Worm (Caenorhabditis elegans) whole organism, L2 larva: ENCODE measurements around the gene oac-50.

Experiments
- F13H6.1 ChIP-seq: sonication (generic microtip); optimal IDR thresholded peaks from 2 replicates; lab custom pipeline; 2016; ENCODE audit warnings: missing genetic modification characterization, missing compliant biosample characterization
- R02D3.7 ChIP-seq: fragments of 150-350 bp; optimal IDR thresholded peaks from 2 replicates; lab custom pipeline; 2014; ENCODE audit warnings: missing biosample characterization, missing genetic modification characterization
- Y55F3AM.14 ChIP-seq: fragments of 200-800 bp; sonication (Bioruptor generic); optimal IDR thresholded peaks from 2 replicates; lab custom pipeline; 2018; ENCODE audit warnings: mild to moderate bottlenecking, missing genetic modification characterization, missing compliant biosample characterization
- alr-1 ChIP-seq: fragments of 150-350 bp; optimal IDR thresholded peaks from 2 replicates; lab custom pipeline; 2014; ENCODE audit warnings: missing biosample characterization, missing genetic modification characterization
- blmp-1 ChIP-seq: sonication (generic microtip); optimal IDR thresholded peaks from 2 replicates; lab custom pipeline; 2017; ENCODE audit warnings: missing genetic modification characterization, mild to moderate bottlenecking, missing compliant biosample characterization, antibody characterized with exemption, moderate library complexity; ENCODE audit not compliant: insufficient read depth
- ceh-16 ChIP-seq: fragments of 150-350 bp; optimal IDR thresholded peaks from 2 replicates; lab custom pipeline; 2014; ENCODE audit warnings: missing biosample characterization, missing genetic modification characterization
- ceh-82 ChIP-seq: fragments of 150-350 bp; optimal IDR thresholded peaks from 2 replicates; lab custom pipeline; 2014; ENCODE audit warnings: missing biosample characterization, missing genetic modification characterization
- crh-2 ChIP-seq: sonication (generic microtip); optimal IDR thresholded peaks from 2 replicates; lab custom pipeline; 2017; ENCODE audit warnings: missing biosample characterization, missing genetic modification characterization
- egl-27 ChIP-seq: sonication (generic microtip); optimal IDR thresholded peaks from 3 replicates; lab custom pipeline; 2017; ENCODE audit warnings: missing biosample characterization, missing genetic modification reagents, missing genetic modification characterization
- lin-13 ChIP-seq: fragments of 150-350 bp; optimal IDR thresholded peaks from 2 replicates; lab custom pipeline; 2014; ENCODE audit warnings: missing biosample characterization, missing genetic modification reagents, missing genetic modification characterization
- lin-39 ChIP-seq: fragments of 150-350 bp; optimal IDR thresholded peaks from 2 replicates; lab custom pipeline; 2014; ENCODE audit warnings: missing biosample characterization, missing genetic modification reagents, missing genetic modification characterization
- lsy-2 ChIP-seq, 2 experiments: fragments of 150-350 bp in 1 of 2; sonication (generic microtip) in 1 of 2; optimal IDR thresholded peaks; 2 replicates each; lab custom pipeline; 2014 to 2017; ENCODE audit warnings: missing biosample characterization in 2 of 2, missing genetic modification characterization in 2 of 2
- mab-5 ChIP-seq: fragments of 150-350 bp; optimal IDR thresholded peaks from 2 replicates; lab custom pipeline; 2014; ENCODE audit warnings: missing biosample characterization, missing genetic modification characterization
- mdl-1 ChIP-seq, 2 experiments: fragments of 150-350 bp in 1 of 2; sonication (generic microtip) in 1 of 2; optimal IDR thresholded peaks; 2 replicates each; lab custom pipeline; 2017; ENCODE audit warnings: missing biosample characterization in 2 of 2, missing genetic modification characterization in 2 of 2
- nhr-11 ChIP-seq: fragments of 150-350 bp; optimal IDR thresholded peaks from 2 replicates; lab custom pipeline; 2014; ENCODE audit warnings: missing biosample characterization, missing genetic modification characterization
- nhr-12 ChIP-seq: fragments of 150-350 bp; optimal IDR thresholded peaks from 2 replicates; lab custom pipeline; 2014; ENCODE audit warnings: missing biosample characterization, missing genetic modification characterization
- nhr-129 ChIP-seq: fragments of 150-350 bp; optimal IDR thresholded peaks from 2 replicates; lab custom pipeline; 2014; ENCODE audit warnings: missing biosample characterization, missing genetic modification characterization
- nhr-21 ChIP-seq: fragments of 150-350 bp; optimal IDR thresholded peaks from 2 replicates; lab custom pipeline; 2014; ENCODE audit warnings: missing biosample characterization, missing genetic modification characterization
- nhr-23 ChIP-seq: fragments of 150-350 bp; optimal IDR thresholded peaks from 2 replicates; lab custom pipeline; 2014; ENCODE audit warnings: missing biosample characterization, missing genetic modification reagents, missing genetic modification characterization
- nhr-237 ChIP-seq: fragments of 150-350 bp; optimal IDR thresholded peaks from 2 replicates; lab custom pipeline; 2014; ENCODE audit warnings: missing biosample characterization, missing genetic modification characterization
- nhr-25 ChIP-seq: fragments of 150-350 bp; sonication (generic microtip); optimal IDR thresholded peaks from 3 replicates; lab custom pipeline; 2014; ENCODE audit warnings: missing biosample characterization, missing genetic modification characterization
- nhr-6 ChIP-seq: fragments of 150-350 bp; optimal IDR thresholded peaks from 2 replicates; lab custom pipeline; 2014; ENCODE audit warnings: missing biosample characterization, missing genetic modification characterization
- nhr-77 ChIP-seq: fragments of 150-350 bp; optimal IDR thresholded peaks from 2 replicates; lab custom pipeline; 2014; ENCODE audit warnings: missing biosample characterization, missing genetic modification characterization
- sem-4 ChIP-seq: fragments of 150-350 bp; optimal IDR thresholded peaks from 2 replicates; lab custom pipeline; 2014; ENCODE audit warnings: missing biosample characterization, missing genetic modification reagents, missing genetic modification characterization
- skn-1 ChIP-seq: sonication (generic microtip); optimal IDR thresholded peaks from 2 replicates; lab custom pipeline; 2017; ENCODE audit warnings: missing biosample characterization, missing genetic modification characterization
- sma-9 ChIP-seq, 2 experiments: fragments of 150-350 bp in 1 of 2; sonication (generic microtip) in 1 of 2; optimal IDR thresholded peaks; 2 replicates each; lab custom pipeline; 2014 to 2016; ENCODE audit warnings: missing genetic modification characterization in 2 of 2, mild to moderate bottlenecking in 1 of 2, missing biosample characterization in 1 of 2, missing compliant biosample characterization in 1 of 2, missing genetic modification reagents in 1 of 2, moderate library complexity in 1 of 2
- snpc-4 ChIP-seq: fragments of 150-350 bp; optimal IDR thresholded peaks from 2 replicates; lab custom pipeline; 2014; ENCODE audit warnings: missing biosample characterization, missing genetic modification characterization
- unc-39 ChIP-seq: fragments of 150-350 bp; optimal IDR thresholded peaks from 2 replicates; lab custom pipeline; 2014; ENCODE audit warnings: missing biosample characterization, missing genetic modification characterization
- unc-55 ChIP-seq: fragments of 150-350 bp; sonication (generic microtip); optimal IDR thresholded peaks from 3 replicates; lab custom pipeline; 2014; ENCODE audit warnings: missing biosample characterization, missing genetic modification reagents, missing genetic modification characterization
- unc-62 ChIP-seq: fragments of 150-350 bp; optimal IDR thresholded peaks from 2 replicates; lab custom pipeline; 2014; ENCODE audit warnings: missing biosample characterization, missing genetic modification reagents, missing genetic modification characterization
- zag-1 ChIP-seq: fragments of 150-350 bp; optimal IDR thresholded peaks from 2 replicates; lab custom pipeline; 2014; ENCODE audit warnings: missing biosample characterization, missing genetic modification characterization
- ztf-1 ChIP-seq: fragments of 200-800 bp; sonication (Bioruptor generic); conservative IDR thresholded peaks from 2 replicates; pipeline ENCODE4 v1.3.6; 2022; ENCODE audit warnings: missing genetic modification characterization, missing compliant biosample characterization
- ztf-11 ChIP-seq: sonication (generic microtip); optimal IDR thresholded peaks from 2 replicates; lab custom pipeline; 2017; ENCODE audit warnings: missing biosample characterization, missing genetic modification characterization
- ztf-4 ChIP-seq: fragments of 150-350 bp; optimal IDR thresholded peaks from 2 replicates; lab custom pipeline; 2014; ENCODE audit warnings: missing biosample characterization, missing genetic modification characterization

oac-50 gene

DNA sequence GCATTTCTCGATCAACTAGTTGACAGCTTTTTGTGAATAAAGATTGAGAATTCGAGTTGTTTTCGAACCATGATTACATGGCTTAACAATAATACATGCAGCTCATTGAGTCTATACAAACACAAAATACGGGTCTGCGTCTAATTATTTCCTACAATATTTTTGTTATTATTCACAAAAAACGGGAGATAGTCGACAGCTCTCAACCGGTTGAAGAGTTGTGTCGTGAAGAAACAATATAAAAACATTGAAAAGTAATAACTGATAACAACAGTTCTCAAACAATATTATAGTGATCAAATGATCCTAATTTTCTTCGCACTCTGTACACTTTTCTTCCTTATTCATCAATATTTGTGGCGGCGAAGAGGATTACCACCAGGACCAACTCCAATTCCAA, 32.3 kb downstream of the oac-50 start, which contains the start of gene cyp-33B1:
TSS of gene cyp-33B1 (plus strand) at position 301 of the 400 bp plus-strand sequence.
- TF ChIP-seq lin-13 (GFP tag; lab: Kevin White, UChicago) (no peak), nhr-6 (tag; lab: Kevin White, UChicago) (no peak), nhr-12 (tag; lab: Kevin White, UChicago) (no peak), ceh-82 (tag; lab: Kevin White, UChicago) (no peak), nhr-23 (tag; lab: Kevin White, UChicago) (no peak), ceh-16 (tag; lab: Kevin White, UChicago) (no peak), egl-27 (tag; lab: Kevin White, UChicago) (no peak), alr-1 (tag; lab: Kevin White, UChicago) (no peak), snpc-4 (no peak), ztf-1 (GFP tag; lab: Robert Waterston, UW) (no peak), nhr-25 (tag; lab: Kevin White, UChicago) (no peak), unc-39 (tag; lab: Kevin White, UChicago) (no peak)

DNA sequence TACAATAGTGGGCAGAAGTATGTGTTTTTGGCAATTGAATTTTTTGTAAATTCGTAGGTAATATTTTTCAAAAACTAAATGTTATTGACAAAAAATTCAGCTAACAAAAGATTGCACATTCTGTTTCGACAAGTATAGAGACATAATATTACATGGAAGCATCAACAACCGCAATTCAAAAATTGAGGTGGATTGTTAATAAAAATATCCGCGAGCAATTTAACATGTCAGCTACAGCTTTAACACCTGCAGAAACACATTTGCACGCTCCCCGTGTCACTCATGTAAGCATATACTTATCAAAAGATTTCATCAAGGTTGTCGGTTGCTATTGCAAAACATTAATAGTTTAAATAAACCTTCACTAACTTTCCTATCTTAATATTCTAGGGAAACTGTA, 37.7 kb downstream of the oac-50 start, which contains the start of gene srsx-34:
TSS of gene srsx-34 (plus strand) at position 301 of the 400 bp plus-strand sequence.
- TF ChIP-seq lin-39 (tag; lab: Kevin White, UChicago) = no peak
- no peak for TF ChIP-seq nhr-11 (tag; lab: Kevin White, UChicago)
- TF ChIP-seq mab-5 (tag; lab: Kevin White, UChicago) = no peak
- TF ChIP-seq ztf-1 (GFP tag; lab: Robert Waterston, UW) = no peak
- no peak for TF ChIP-seq nhr-237 (tag; lab: Kevin White, UChicago)
- TF ChIP-seq unc-55 (GFP tag; lab: Kevin White, UChicago) = no peak
- TF ChIP-seq, all 48 proteins: peak for 0

DNA sequence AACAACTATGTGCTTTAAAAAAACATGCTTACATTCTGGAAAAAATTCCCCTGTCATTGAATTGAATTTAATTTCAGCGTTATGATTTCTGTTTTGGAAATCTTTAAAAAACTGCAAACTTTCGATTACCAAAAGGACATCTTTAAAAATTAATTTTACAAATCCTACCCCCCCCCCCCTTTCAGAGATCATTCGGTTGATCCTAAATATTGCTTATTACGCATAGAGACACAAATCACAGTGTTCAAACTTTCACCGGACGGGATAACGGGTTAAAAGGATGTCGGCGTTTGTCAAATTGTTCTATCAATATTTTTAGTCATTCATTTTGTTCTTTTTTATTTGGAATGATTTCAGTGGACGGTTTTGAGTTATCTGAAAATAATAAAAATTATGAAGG, 40.1 kb downstream of the oac-50 start, which contains the start of gene C25E10.4:
TSS of gene C25E10.4 (plus strand) at position 301 of the 400 bp plus-strand sequence.
- TF ChIP-seq sem-4 (tag; lab: Kevin White, UChicago) (no peak), nhr-237 (tag; lab: Kevin White, UChicago) (no peak), lin-39 (tag; lab: Kevin White, UChicago) (no peak), blmp-1 (tag; lab: Kevin White, UChicago) (no peak), snpc-4 (no peak), nhr-21 (no peak), nhr-11 (tag; lab: Kevin White, UChicago) (no peak), lin-13 (GFP tag; lab: Kevin White, UChicago) (no peak), sma-9 (GFP tag; optimal IDR thresholded peaks at IDR 0.05; lab: Kevin White, UChicago) (no peak), sma-9 (tag; optimal IDR thresholded peaks at IDR 0.05; lab: Kevin White, UChicago) (no peak), R02D3.7 (tag; lab: Kevin White, UChicago) (no peak), alr-1 (tag; lab: Kevin White, UChicago) (no peak)

DNA sequence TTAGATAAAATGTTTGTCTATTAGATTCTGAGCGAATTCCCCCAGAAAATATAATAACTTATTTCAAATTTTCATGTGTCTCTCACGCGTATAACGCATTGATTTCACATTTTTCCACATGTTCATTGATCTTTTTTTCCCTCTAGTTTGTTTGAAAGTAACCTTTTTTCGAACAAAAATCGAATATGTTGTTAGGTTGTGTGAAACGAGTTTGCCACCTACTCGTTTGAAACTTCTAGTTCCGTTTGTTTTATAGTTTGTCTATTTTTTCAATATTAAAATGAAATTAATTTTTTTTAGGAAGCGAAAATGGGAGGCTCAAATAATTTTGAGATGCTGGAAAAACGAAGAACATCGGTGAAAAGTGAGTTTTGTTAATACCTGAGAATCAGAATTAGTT, 43.1 kb downstream of the oac-50 start, which contains the start of gene C25E10.5:
TSS of gene C25E10.5 (plus strand) at position 301 of the 400 bp plus-strand sequence.
- TF ChIP-seq unc-62 (no peak), crh-2 (tag; lab: Kevin White, UChicago) (no peak), egl-27 (tag; lab: Kevin White, UChicago) (no peak), F13H6.1 (no peak), zag-1 (tag; lab: Kevin White, UChicago) (no peak), skn-1 (no peak), nhr-77 (tag; lab: Kevin White, UChicago) (no peak), ztf-4 (no peak), ztf-11 (tag; lab: Kevin White, UChicago) (no peak), lsy-2 (tag; optimal IDR thresholded peaks at IDR 0.05; lab: Kevin White, UChicago) (no peak), unc-39 (tag; lab: Kevin White, UChicago) (no peak), alr-1 (tag; lab: Kevin White, UChicago) (no peak), mdl-1 (tag; optimal IDR thresholded peaks at IDR 0.05; lab: Kevin White, UChicago) (no peak), nhr-23 (tag; lab: Kevin White, UChicago) (no peak), unc-55 (GFP tag; lab: Kevin White, UChicago) (no peak)
- TF ChIP-seq, all 48 proteins: peak for 0

DNA sequence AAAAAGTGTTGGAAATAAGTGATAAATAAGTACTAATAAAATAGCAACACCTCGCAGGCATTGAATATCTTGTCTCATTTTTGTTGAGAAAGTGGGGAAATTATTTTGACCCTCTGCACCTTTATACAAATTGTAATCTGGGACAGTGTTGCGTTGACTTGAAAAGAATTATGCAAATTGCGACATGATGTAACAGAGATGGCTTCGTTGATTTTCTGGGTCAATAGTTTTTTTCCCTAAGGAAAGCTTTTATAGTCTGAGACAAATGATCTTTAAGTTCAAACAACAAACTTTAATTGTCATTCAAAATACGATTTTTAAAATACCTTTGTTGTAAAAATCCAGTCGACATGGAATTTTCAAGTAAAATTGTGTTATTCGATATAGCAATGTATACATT, 48.6 kb downstream of the oac-50 start, which contains the start of gene bus-1:
TSS of gene bus-1 (minus strand) at position 101 of the 400 bp plus-strand sequence.
- TF ChIP-seq F13H6.1 (no peak), unc-62 (no peak), nhr-129 (tag; lab: Kevin White, UChicago) (no peak), Y55F3AM.14 (GFP tag; lab: Kevin White, UChicago) (no peak), unc-39 (tag; lab: Kevin White, UChicago) (no peak), nhr-23 (tag; lab: Kevin White, UChicago) (no peak)
